Worm (Caenorhabditis elegans) whole organism, L3 larva: ENCODE results near the gene K01A6.5.

Experiments used
- ama-1 ChIP-seq: fragments of 150-350 bp; optimal IDR thresholded peaks from 2 replicates; lab custom pipeline; 2018
- fos-1 ChIP-seq: fragments of 150-350 bp; optimal IDR thresholded peaks from 2 replicates; lab custom pipeline; 2014; ENCODE audit warnings: missing biosample characterization, missing genetic modification characterization
- lin-39 ChIP-seq: fragments of 150-350 bp; optimal IDR thresholded peaks from 2 replicates; lab custom pipeline; 2018; ENCODE audit warnings: missing biosample characterization, missing genetic modification reagents, missing genetic modification characterization
- pha-4 ChIP-seq: fragments of 150-350 bp; optimal IDR thresholded peaks from 2 replicates; lab custom pipeline; 2014; ENCODE audit warnings: missing biosample characterization, missing genetic modification reagents, missing genetic modification characterization

- no peak for TF ChIP-seq pha-4 (tag; lab: Kevin White, UChicago)
- TF ChIP-seq lin-39 (tag; lab: Kevin White, UChicago), result no peak
- TF ChIP-seq fos-1 (tag; lab: Kevin White, UChicago), result no peak
- no peak for TF ChIP-seq ama-1 (lab: Kevin White, UChicago)
Measured at ce11 chrIV:11717094-11717876, 25.2 kb upstream of the K01A6.5 start.
